Worm (Caenorhabditis elegans) whole organism, midembryonic: Measurements from ENCODE around the gene ify-1.

Source experiments
- flt-1 ChIP-seq: fragments of 200-800 bp; sonication (Bioruptor generic); IDR thresholded peaks from 2 replicates; pipeline ENCODE4 v1.3.6; 2022; ENCODE audit warnings: missing genetic modification characterization, missing compliant biosample characterization
- klf-2 ChIP-seq: fragments of 200-800 bp; sonication (Bioruptor generic); conservative IDR thresholded peaks from 2 replicates; pipeline ENCODE4 v1.3.6; 2022; ENCODE audit warnings: missing genetic modification reagents, missing genetic modification characterization, missing compliant biosample characterization
- med-1 ChIP-seq: sonication (generic microtip); optimal IDR thresholded peaks from 2 replicates; lab custom pipeline; 2017; ENCODE audit warnings: missing genetic modification characterization, mild to moderate bottlenecking, missing compliant biosample characterization, antibody characterized with exemption, missing genetic modification reagents; ENCODE audit not compliant: insufficient read depth

DNA sequence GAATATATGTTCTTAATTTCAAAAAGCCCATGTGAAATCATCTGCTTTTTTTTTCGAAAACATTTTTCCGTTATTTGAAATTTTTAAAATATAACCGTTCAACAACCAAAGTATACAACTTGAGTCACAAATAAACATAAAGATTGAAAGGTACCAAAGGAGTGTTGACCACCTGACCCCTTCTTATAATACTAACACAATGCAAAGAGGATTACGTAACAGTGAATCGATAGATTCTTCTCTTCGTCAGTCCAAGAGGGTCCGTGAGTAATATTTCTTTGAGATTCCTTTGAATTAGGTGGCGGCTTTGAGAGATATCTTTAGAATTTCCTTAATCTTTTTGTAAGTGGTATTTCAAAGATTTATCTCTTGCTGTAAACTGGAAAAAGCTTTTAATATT is 38.8 kb downstream of the ify-1 start:
- no peak for TF ChIP-seq klf-2
- TF ChIP-seq med-1, result no peak
- TF ChIP-seq flt-1, result no peak
